Worm (Caenorhabditis elegans) whole organism, young adult: Measurements from ENCODE around the gene wrt-3.

Source experiments
- B0035.1 ChIP-seq: sonication (generic microtip); optimal IDR thresholded peaks from 2 replicates; lab custom pipeline; 2016; ENCODE audit warnings: missing genetic modification characterization, mild to moderate bottlenecking, missing compliant biosample characterization, missing genotype, missing genetic modification reagents
- B0336.3 ChIP-seq: fragments of 200-800 bp; sonication (Bioruptor generic); IDR thresholded peaks from 2 replicates; pipeline ENCODE4 v1.3.6; 2022; ENCODE audit warnings: missing genetic modification characterization, missing compliant biosample characterization
- C06A6.2 ChIP-seq: fragments of 200-800 bp; sonication (Bioruptor generic); conservative IDR thresholded peaks from 2 replicates; pipeline ENCODE4 v1.3.6; 2022; ENCODE audit warnings: missing genetic modification characterization, missing compliant biosample characterization
- D2030.7 ChIP-seq: fragments of 200-800 bp; sonication (Bioruptor generic); IDR thresholded peaks from 2 replicates; pipeline ENCODE4 v1.3.6; 2022; ENCODE audit warnings: missing genetic modification reagents, missing genetic modification characterization, missing compliant biosample characterization
- F23B12.7 ChIP-seq: sonication (generic microtip); optimal IDR thresholded peaks from 2 replicates; lab custom pipeline; 2017; ENCODE audit warnings: missing genetic modification characterization, mild to moderate bottlenecking, missing compliant biosample characterization, antibody characterized with exemption, moderate library complexity; ENCODE audit not compliant: insufficient read depth
- F37B4.10 ChIP-seq: fragments of 200-800 bp; sonication (Bioruptor generic); IDR thresholded peaks from 2 replicates; pipeline ENCODE4 v1.3.6; 2022; ENCODE audit warnings: missing genetic modification characterization, missing compliant biosample characterization
- F39B2.1 ChIP-seq: fragments of 200-800 bp; sonication (Bioruptor generic); IDR thresholded peaks from 2 replicates; pipeline ENCODE4 v1.3.6; 2022; ENCODE audit warnings: missing genetic modification reagents, missing genetic modification characterization, missing compliant biosample characterization
- F57A8.1 ChIP-seq: fragments of 200-800 bp; sonication (Bioruptor generic); optimal IDR thresholded peaks from 2 replicates; lab custom pipeline; 2018; ENCODE audit warnings: mild to moderate bottlenecking, missing genetic modification characterization, moderate library complexity, missing compliant biosample characterization
- K11D2.4 ChIP-seq: fragments of 200-800 bp; sonication (Bioruptor generic); IDR thresholded peaks from 2 replicates; pipeline ENCODE4 v1.3.6; 2022; ENCODE audit warnings: missing genetic modification reagents, missing genetic modification characterization, missing compliant biosample characterization
- Y53G8AR.9 ChIP-seq: fragments of 200-800 bp; sonication (Bioruptor generic); conservative IDR thresholded peaks from 2 replicates; pipeline ENCODE4 v1.3.6; 2022; ENCODE audit warnings: missing genetic modification reagents, missing genetic modification characterization, missing compliant biosample characterization
- Y56A3A.18 ChIP-seq: fragments of 200-800 bp; sonication (Bioruptor generic); IDR thresholded peaks from 2 replicates; pipeline ENCODE4 v1.3.6; 2022; ENCODE audit warnings: missing genetic modification reagents, missing genetic modification characterization, missing compliant biosample characterization
- Y95B8A.8 ChIP-seq: fragments of 200-800 bp; sonication (Bioruptor generic); IDR thresholded peaks from 2 replicates; pipeline ENCODE4 v1.3.6; 2022; ENCODE audit warnings: missing genetic modification reagents, missing genetic modification characterization, missing compliant biosample characterization
- akir-1 ChIP-seq: fragments of 200-800 bp; sonication (Bioruptor generic); optimal IDR thresholded peaks from 2 replicates; lab custom pipeline; 2018; ENCODE audit warnings: mild to moderate bottlenecking, missing genetic modification characterization, moderate library complexity, missing compliant biosample characterization
- ama-1 ChIP-seq, 3 experiments: fragments of 150-350 bp in 1 of 3; sonication (generic microtip) in 2 of 3; optimal IDR thresholded peaks; 2 replicates each; lab custom pipeline; 2014 to 2018; ENCODE audit warnings: missing biosample characterization in 2 of 3, missing genetic modification characterization in 2 of 3, missing genetic modification reagents in 2 of 3
- attf-5 ChIP-seq: fragments of 200-800 bp; sonication (Bioruptor generic); optimal IDR thresholded peaks from 2 replicates; lab custom pipeline; 2018; ENCODE audit warnings: mild to moderate bottlenecking, missing genetic modification characterization, missing compliant biosample characterization
- attf-6 ChIP-seq: fragments of 200-800 bp; sonication (Bioruptor generic); IDR thresholded peaks from 2 replicates; pipeline ENCODE4 v1.3.6; 2022; ENCODE audit warnings: missing genetic modification reagents, missing genetic modification characterization, missing compliant biosample characterization
- ccch-3 ChIP-seq: fragments of 200-800 bp; sonication (Bioruptor generic); optimal IDR thresholded peaks from 2 replicates; lab custom pipeline; 2018; ENCODE audit warnings: mild to moderate bottlenecking, missing genetic modification characterization, missing compliant biosample characterization
- ceh-100 ChIP-seq: fragments of 200-800 bp; sonication (Bioruptor generic); IDR thresholded peaks from 2 replicates; pipeline ENCODE4 v1.3.6; 2022; ENCODE audit warnings: missing genetic modification reagents, missing genetic modification characterization, missing compliant biosample characterization
- ceh-58 ChIP-seq: fragments of 200-800 bp; sonication (Bioruptor generic); IDR thresholded peaks from 2 replicates; pipeline ENCODE4 v1.3.6; 2022; ENCODE audit warnings: missing genetic modification characterization, missing compliant biosample characterization
- ceh-79 ChIP-seq: sonication (generic microtip); optimal IDR thresholded peaks from 2 replicates; lab custom pipeline; 2017; ENCODE audit warnings: mild to moderate bottlenecking, missing genetic modification characterization, missing compliant biosample characterization
- die-1 ChIP-seq: sonication (generic microtip); optimal IDR thresholded peaks from 2 replicates; lab custom pipeline; 2016; ENCODE audit warnings: missing genotype, mild to moderate bottlenecking, missing genetic modification characterization, missing compliant biosample characterization
- dpl-1 ChIP-seq: fragments of 150-350 bp; optimal IDR thresholded peaks from 2 replicates; lab custom pipeline; 2014; ENCODE audit warnings: missing biosample characterization, missing genetic modification reagents, missing genetic modification characterization
- efl-1 ChIP-seq: fragments of 150-350 bp; optimal IDR thresholded peaks from 2 replicates; lab custom pipeline; 2014; ENCODE audit warnings: missing biosample characterization, missing genetic modification reagents, missing genetic modification characterization
- egrh-3 ChIP-seq: fragments of 200-800 bp; sonication (Bioruptor generic); IDR thresholded peaks from 2 replicates; pipeline ENCODE4 v1.3.6; 2022; ENCODE audit warnings: missing genetic modification reagents, missing genetic modification characterization, missing compliant biosample characterization
- hsf-1 ChIP-seq: fragments of 200-800 bp; sonication (Bioruptor generic); IDR thresholded peaks from 2 replicates; pipeline ENCODE4 v1.3.6; 2022; ENCODE audit warnings: missing genetic modification reagents, missing genetic modification characterization, missing compliant biosample characterization
- lin-35 ChIP-seq, 3 experiments: fragments of 150-350 bp in 2 of 3; sonication (generic microtip) in 1 of 3; optimal IDR thresholded peaks; 2 replicates each; lab custom pipeline; 2014 to 2018; ENCODE audit warnings: missing biosample characterization in 3 of 3, missing genetic modification characterization in 3 of 3, missing genetic modification reagents in 3 of 3
- lin-54 ChIP-seq: fragments of 200-800 bp; sonication (Bioruptor generic); optimal IDR thresholded peaks from 2 replicates; lab custom pipeline; 2018; ENCODE audit warnings: mild to moderate bottlenecking, missing genetic modification characterization, missing compliant biosample characterization
- madf-3 ChIP-seq: fragments of 200-800 bp; sonication (Bioruptor generic); IDR thresholded peaks from 2 replicates; pipeline ENCODE4 v1.3.6; 2022; ENCODE audit warnings: missing genetic modification reagents, missing genetic modification characterization, missing compliant biosample characterization
- madf-6 ChIP-seq: fragments of 200-800 bp; sonication (Bioruptor generic); IDR thresholded peaks from 2 replicates; pipeline ENCODE4 v1.3.6; 2022; ENCODE audit warnings: missing genetic modification reagents, missing genetic modification characterization, missing compliant biosample characterization
- madf-8 ChIP-seq: fragments of 200-800 bp; sonication (Bioruptor generic); conservative IDR thresholded peaks from 2 replicates; pipeline ENCODE4 v1.3.6; 2022; ENCODE audit warnings: missing genetic modification reagents, missing genetic modification characterization, missing compliant biosample characterization
- mcd-1 ChIP-seq: fragments of 200-800 bp; sonication (Bioruptor generic); IDR thresholded peaks from 2 replicates; pipeline ENCODE4 v1.3.6; 2022; ENCODE audit warnings: missing genetic modification reagents, missing genetic modification characterization, missing compliant biosample characterization
- nfyb-1 ChIP-seq: fragments of 200-800 bp; sonication (Bioruptor generic); IDR thresholded peaks from 2 replicates; pipeline ENCODE4 v1.3.6; 2022; ENCODE audit warnings: missing genetic modification reagents, missing genetic modification characterization, missing compliant biosample characterization
- rcor-1 ChIP-seq: fragments of 200-800 bp; sonication (Bioruptor generic); IDR thresholded peaks from 2 replicates; pipeline ENCODE4 v1.3.6; 2022; ENCODE audit warnings: missing genetic modification reagents, missing genetic modification characterization, missing compliant biosample characterization
- snpc-1.1 ChIP-seq: sonication (generic microtip); optimal IDR thresholded peaks from 2 replicates; lab custom pipeline; 2017; ENCODE audit warnings: missing genetic modification characterization, mild to moderate bottlenecking, missing compliant biosample characterization, antibody characterized with exemption, moderate library complexity, missing genotype, missing genetic modification reagents; ENCODE audit not compliant: insufficient read depth
- snpc-1.3 ChIP-seq: sonication (generic microtip); optimal IDR thresholded peaks from 2 replicates; lab custom pipeline; 2017; ENCODE audit warnings: missing genetic modification characterization, mild to moderate bottlenecking, missing compliant biosample characterization, antibody characterized with exemption, moderate library complexity, missing genotype, missing genetic modification reagents; ENCODE audit not compliant: insufficient read depth
- snpc-3.4 ChIP-seq: sonication (generic microtip); optimal IDR thresholded peaks from 2 replicates; lab custom pipeline; 2017; ENCODE audit warnings: missing genetic modification characterization, mild to moderate bottlenecking, missing compliant biosample characterization, antibody characterized with exemption, moderate library complexity, missing genotype, missing genetic modification reagents
- snpc-4 ChIP-seq, 5 experiments: fragments of 150-350 bp in 1 of 5; sonication (generic microtip) in 4 of 5; optimal IDR thresholded peaks; 2 replicates each; lab custom pipeline; 2014 to 2018; ENCODE audit warnings: missing genetic modification characterization in 5 of 5, missing biosample characterization in 3 of 5, antibody characterized with exemption in 2 of 5, mild to moderate bottlenecking in 2 of 5, missing compliant biosample characterization in 2 of 5, missing genotype in 2 of 5, moderate library complexity in 2 of 5, missing genetic modification reagents in 1 of 5
- sptf-2 ChIP-seq: fragments of 200-800 bp; sonication (Bioruptor generic); optimal IDR thresholded peaks from 2 replicates; lab custom pipeline; 2018; ENCODE audit warnings: mild to moderate bottlenecking, missing genetic modification characterization, missing compliant biosample characterization
- tbp1 ChIP-seq: fragments of 200-800 bp; sonication (Bioruptor generic); optimal IDR thresholded peaks from 2 replicates; lab custom pipeline; 2018; ENCODE audit warnings: mild to moderate bottlenecking, missing genetic modification characterization, missing compliant biosample characterization
- tbx-9 ChIP-seq: sonication (generic microtip); optimal IDR thresholded peaks from 2 replicates; lab custom pipeline; 2016; ENCODE audit warnings: borderline replicate concordance, missing genetic modification characterization, inconsistent platforms, missing compliant biosample characterization
- tlf-1 ChIP-seq: fragments of 200-800 bp; sonication (Bioruptor generic); optimal IDR thresholded peaks from 2 replicates; lab custom pipeline; 2018; ENCODE audit warnings: mild to moderate bottlenecking, missing genetic modification characterization, missing compliant biosample characterization
- xnd-1 ChIP-seq: sonication (generic microtip); optimal IDR thresholded peaks from 2 replicates; lab custom pipeline; 2016; ENCODE audit warnings: missing genotype, missing genetic modification reagents, missing genetic modification characterization, missing compliant biosample characterization
- zfh-2 ChIP-seq: fragments of 200-800 bp; sonication (Bioruptor generic); conservative IDR thresholded peaks from 2 replicates; pipeline ENCODE4 v1.3.6; 2022; ENCODE audit warnings: missing genetic modification reagents, missing genetic modification characterization, missing compliant biosample characterization
- ztf-22 ChIP-seq: fragments of 200-800 bp; sonication (Bioruptor generic); optimal IDR thresholded peaks from 2 replicates; lab custom pipeline; 2018; ENCODE audit warnings: mild to moderate bottlenecking, missing genetic modification characterization, moderate library complexity, missing compliant biosample characterization
- ztf-6 ChIP-seq: fragments of 200-800 bp; sonication (Bioruptor generic); IDR thresholded peaks from 2 replicates; pipeline ENCODE4 v1.3.6; 2022; ENCODE audit warnings: missing genetic modification reagents, missing genetic modification characterization, missing compliant biosample characterization

Gene wrt-3

ce11 chrIV:9440880-9441336, 36.3 kb downstream of the wrt-3 start, which contains the start of gene idh-1 (continued):
- TF ChIP-seq madf-6 (peak; percentile 92), tbx-9 (tag; lab: Kevin White, UChicago) (peak; percentile 23), madf-3 (GFP tag; lab: Robert Waterston, UW) (0 out of 2 replicates have a peak, but pooled peaks have one; percentile 55), zfh-2 (peak; percentile 62; the same call in 1 of the 2 replicates), F37B4.10 (no peak), attf-5 (GFP tag; lab: Kevin White, UChicago) (peak; percentile 38), lin-35 (GFP tag; optimal IDR thresholded peaks at IDR 0.05; lab: Kevin White, UChicago) (peak; percentile 0 to 72 (median 30)), madf-8 (GFP tag; lab: Robert Waterston, UW) (peak; percentile 83), F39B2.1 (GFP tag; lab: Robert Waterston, UW) (no peak), ceh-79 (no peak), lin-54 (GFP tag; lab: Kevin White, UChicago) (peak; percentile 89), D2030.7 (GFP tag; lab: Robert Waterston, UW) (peak; percentile 87), die-1 (no peak), egrh-3 (GFP tag; lab: Robert Waterston, UW) (no peak), snpc-1.1 (tag; lab: Kevin White, UChicago) (peak; percentile 68), nfyb-1 (GFP tag; lab: Robert Waterston, UW) (0 out of 2 replicates have a peak, but pooled peaks have one; percentile 17), ztf-6 (GFP tag; lab: Robert Waterston, UW) (no peak), ccch-3 (no peak), Y53G8AR.9 (GFP tag; lab: Robert Waterston, UW) (no peak), rcor-1 (GFP tag; lab: Robert Waterston, UW) (0 out of 2 replicates have a peak, but pooled peaks have one; percentile 19), Y56A3A.18 (GFP tag; lab: Robert Waterston, UW) (peak; percentile 37; the same call in 1 of the 2 replicates), xnd-1 (peak; percentile 77), snpc-4 (GFP tag; optimal IDR thresholded peaks at IDR 0.05; lab: Kevin White, UChicago) (no peak), snpc-4 (tag; optimal IDR thresholded peaks at IDR 0.05; lab: Kevin White, UChicago) (peak; percentile 14 to 79 (median 38)), sptf-2 (GFP tag; lab: Kevin White, UChicago) (no peak), B0336.3 (GFP tag; lab: Robert Waterston, UW) (peak; percentile 71), K11D2.4 (GFP tag; lab: Robert Waterston, UW) (no peak), ceh-58 (no peak), mcd-1 (peak; percentile 68), Y95B8A.8 (GFP tag; lab: Robert Waterston, UW) (peak; percentile 36; the same call in 1 of the 2 replicates), snpc-1.3 (tag; lab: Kevin White, UChicago) (peak; percentile 61), efl-1 (GFP tag; lab: Kevin White, UChicago) (peak; percentile 95), akir-1 (GFP tag; lab: Kevin White, UChicago) (no peak), C06A6.2 (GFP tag; lab: Robert Waterston, UW) (no peak), B0035.1 (no peak), attf-6 (GFP tag; lab: Robert Waterston, UW) (peak; percentile 59; the same call in 1 of the 2 replicates), ztf-22 (GFP tag; lab: Kevin White, UChicago) (no peak), F23B12.7 (tag; lab: Kevin White, UChicago) (peak; percentile 9), tbp1 (GFP tag; lab: Kevin White, UChicago) (peak; percentile 53), tlf-1 (peak; percentile 75), hsf-1 (GFP tag; lab: Robert Waterston, UW) (peak; percentile 65), dpl-1 (peak; percentile 88), snpc-3.4 (tag; lab: Kevin White, UChicago) (peak; percentile 75), F57A8.1 (no peak), ama-1 (optimal IDR thresholded peaks at IDR 0.05; lab: Kevin White, UChicago) (peak; percentile 23), ama-1 (GFP tag; optimal IDR thresholded peaks at IDR 0.05; lab: Kevin White, UChicago) (no peak), ceh-100 (GFP tag; lab: Robert Waterston, UW) (peak; percentile 19; the same call in 1 of the 2 replicates)
